Fruit fly (Drosophila melanogaster) whole organism, embryonic: ENCODE results near the gene PMP34.

ENCODE experiments used
- Asciz ChIP-seq: fragments of 200-800 bp; sonication (Bioruptor generic); optimal IDR thresholded peaks from 2 replicates; lab custom pipeline; 2017; ENCODE audit warnings: missing biosample characterization, mild to moderate bottlenecking, missing genetic modification characterization, missing genetic modification reagents
- CG10462 ChIP-seq: fragments of 200-800 bp; sonication (Bioruptor generic); optimal IDR thresholded peaks from 2 replicates; lab custom pipeline; 2016; ENCODE audit warnings: missing biosample characterization, missing genetic modification characterization
- CG11247 ChIP-seq: fragments of 200-800 bp; sonication (Bioruptor generic); IDR thresholded peaks from 2 replicates; pipeline ENCODE4 v1.3.6; 2022; ENCODE audit warnings: missing biosample characterization, missing genetic modification characterization
- CG11723 ChIP-seq: fragments of 200-800 bp; sonication (Bioruptor generic); optimal IDR thresholded peaks from 2 replicates; lab custom pipeline; 2017; ENCODE audit warnings: missing biosample characterization, mild to moderate bottlenecking, missing genetic modification characterization
- CG12659 ChIP-seq: fragments of 200-800 bp; sonication (Bioruptor generic); optimal IDR thresholded peaks from 3 replicates; lab custom pipeline; 2017; ENCODE audit warnings: mild to moderate bottlenecking, missing biosample characterization, missing genetic modification reagents, missing genetic modification characterization
- CG13624 ChIP-seq: fragments of 200-800 bp; sonication (Bioruptor generic); optimal IDR thresholded peaks from 2 replicates; lab custom pipeline; 2016; ENCODE audit warnings: missing biosample characterization, missing genetic modification characterization
- CG14014 ChIP-seq: fragments of 200-800 bp; sonication (Bioruptor generic); IDR thresholded peaks from 2 replicates; pipeline ENCODE4 v1.3.6; 2022; ENCODE audit warnings: missing biosample characterization, missing genetic modification characterization
- CG15269 ChIP-seq: fragments of 200-800 bp; sonication (Bioruptor generic); optimal IDR thresholded peaks from 2 replicates; lab custom pipeline; 2018; ENCODE audit warnings: missing biosample characterization, mild to moderate bottlenecking, missing genetic modification characterization, moderate library complexity
- CG2129 ChIP-seq: fragments of 200-800 bp; sonication (Bioruptor generic); IDR thresholded peaks from 2 replicates; pipeline ENCODE4 v1.3.6; 2022; ENCODE audit warnings: missing biosample characterization, missing genetic modification characterization; ENCODE audit not compliant: partially characterized antibody
- CG2202 ChIP-seq: fragments of 200-800 bp; sonication (Bioruptor generic); optimal IDR thresholded peaks from 2 replicates; lab custom pipeline; 2018; ENCODE audit warnings: missing biosample characterization, mild to moderate bottlenecking, missing genetic modification characterization
- CG2712 ChIP-seq: fragments of 200-800 bp; optimal IDR thresholded peaks from 3 replicates; lab custom pipeline; 2019; ENCODE audit warnings: missing biosample characterization, mild to moderate bottlenecking, missing genetic modification characterization, moderate library complexity
- CG31388 ChIP-seq: fragments of 200-800 bp; sonication (Bioruptor generic); optimal IDR thresholded peaks from 2 replicates; lab custom pipeline; 2016; ENCODE audit warnings: missing biosample characterization, missing genetic modification characterization
- CG33557 ChIP-seq: fragments of 200-800 bp; sonication (Bioruptor generic); optimal IDR thresholded peaks from 2 replicates; lab custom pipeline; 2019; ENCODE audit warnings: missing biosample characterization, mild to moderate bottlenecking, missing genetic modification characterization, moderate library complexity
- CG4282 ChIP-seq: fragments of 200-800 bp; sonication (Bioruptor generic); optimal IDR thresholded peaks from 2 replicates; lab custom pipeline; 2016; ENCODE audit warnings: missing biosample characterization, missing genetic modification characterization
- CG43689 ChIP-seq: fragments of 200-800 bp; sonication (Bioruptor generic); IDR thresholded peaks from 2 replicates; pipeline ENCODE4 v1.3.6; 2022; ENCODE audit warnings: missing biosample characterization, missing genetic modification characterization
- CG4730 ChIP-seq: fragments of 200-800 bp; sonication (Bioruptor generic); IDR thresholded peaks from 2 replicates; pipeline ENCODE4 v1.3.6; 2022; ENCODE audit warnings: missing biosample characterization, missing genetic modification characterization
- CG6683 ChIP-seq: fragments of 200-800 bp; sonication (Bioruptor generic); optimal IDR thresholded peaks from 2 replicates; lab custom pipeline; 2017; ENCODE audit warnings: missing biosample characterization, mild to moderate bottlenecking, missing genetic modification characterization, missing genetic modification reagents
- CG7839 ChIP-seq: fragments of 200-800 bp; sonication (Bioruptor generic); optimal IDR thresholded peaks from 3 replicates; lab custom pipeline; 2018; ENCODE audit warnings: missing biosample characterization, mild to moderate bottlenecking, missing genetic modification characterization, moderate library complexity
- CG8388 ChIP-seq: fragments of 200-800 bp; sonication (Bioruptor generic); optimal IDR thresholded peaks from 2 replicates; lab custom pipeline; 2019; ENCODE audit warnings: missing biosample characterization, mild to moderate bottlenecking, missing genetic modification characterization, moderate library complexity
- CG9797 ChIP-seq: fragments of 200-800 bp; sonication (Bioruptor generic); optimal IDR thresholded peaks from 3 replicates; lab custom pipeline; 2018; ENCODE audit warnings: missing biosample characterization, mild to moderate bottlenecking, missing genetic modification characterization
- CG9817 ChIP-seq: fragments of 200-800 bp; sonication (Bioruptor generic); optimal IDR thresholded peaks from 2 replicates; lab custom pipeline; 2018; ENCODE audit warnings: missing biosample characterization, mild to moderate bottlenecking, missing genetic modification characterization, moderate library complexity
- CG9876 ChIP-seq: fragments of 200-800 bp; sonication (Bioruptor generic); optimal IDR thresholded peaks from 2 replicates; lab custom pipeline; 2016; ENCODE audit warnings: missing biosample characterization, missing genetic modification characterization
- D ChIP-seq, 2 experiments: fragments of 200-800 bp in 1 of 2; fragments of >200 bp in 1 of 2; sonication (Bioruptor generic) in 1 of 2; optimal IDR thresholded peaks; 2 replicates in 1 of 2; 3 replicates in 1 of 2; lab custom pipeline; 2017; ENCODE audit warnings: mild to moderate bottlenecking in 1 of 2, missing biosample characterization in 1 of 2, missing genetic modification characterization in 1 of 2, missing genetic modification reagents in 1 of 2
- Deaf1 ChIP-seq: fragments of 200-800 bp; optimal IDR thresholded peaks from 3 replicates; lab custom pipeline; 2019; ENCODE audit warnings: missing biosample characterization, mild to moderate bottlenecking, missing genetic modification characterization, moderate library complexity
- Doc3 ChIP-seq: fragments of 200-800 bp; sonication (Bioruptor generic); IDR thresholded peaks from 3 replicates; pipeline ENCODE4 v1.3.6; 2022; ENCODE audit warnings: missing biosample characterization, missing genetic modification characterization; ENCODE audit not compliant: partially characterized antibody
- Fer3 ChIP-seq: fragments of 200-800 bp; sonication (Bioruptor generic); optimal IDR thresholded peaks from 2 replicates; lab custom pipeline; 2018; ENCODE audit warnings: missing biosample characterization, mild to moderate bottlenecking, missing genetic modification characterization, moderate library complexity
- HLH4C ChIP-seq: fragments of 200-800 bp; sonication (Bioruptor generic); IDR thresholded peaks from 3 replicates; pipeline ENCODE4 v1.3.6; 2022; ENCODE audit warnings: missing biosample characterization, missing genetic modification characterization; ENCODE audit not compliant: partially characterized antibody
- Hmx ChIP-seq: fragments of 200-800 bp; sonication (Bioruptor generic); optimal IDR thresholded peaks from 2 replicates; lab custom pipeline; 2016; ENCODE audit warnings: missing biosample characterization, missing genetic modification characterization
- Max ChIP-seq: fragments of 200-800 bp; sonication (Bioruptor generic); optimal IDR thresholded peaks from 2 replicates; lab custom pipeline; 2016; ENCODE audit warnings: missing biosample characterization, mild to moderate bottlenecking, missing genetic modification characterization
- NfI ChIP-seq: fragments of 200-800 bp; sonication (Bioruptor generic); optimal IDR thresholded peaks from 3 replicates; lab custom pipeline; 2018; ENCODE audit warnings: missing biosample characterization, mild to moderate bottlenecking, missing genetic modification characterization, moderate library complexity
- Oaz ChIP-seq: fragments of 200-800 bp; sonication (Bioruptor generic); IDR thresholded peaks from 2 replicates; pipeline ENCODE4 v1.3.6; 2022; ENCODE audit warnings: missing biosample characterization, missing genetic modification characterization
- Optix ChIP-seq: fragments of 200-800 bp; sonication (Bioruptor generic); IDR thresholded peaks from 3 replicates; pipeline ENCODE4 v1.3.6; 2022; ENCODE audit warnings: missing biosample characterization, missing genetic modification characterization
- Pdp1 ChIP-seq, 2 experiments: fragments of 200-800 bp; sonication (Bioruptor generic); optimal IDR thresholded peaks; 3 replicates each; lab custom pipeline; 2016; ENCODE audit warnings: missing biosample characterization in 2 of 2, missing genetic modification characterization in 2 of 2, mild to moderate bottlenecking in 1 of 2, moderate library complexity in 1 of 2
- Sry-β ChIP-seq: fragments of 200-800 bp; sonication (Bioruptor generic); optimal IDR thresholded peaks from 2 replicates; lab custom pipeline; 2018; ENCODE audit warnings: missing biosample characterization, mild to moderate bottlenecking, missing genetic modification characterization, moderate library complexity
- ase ChIP-seq: fragments of 200-800 bp; sonication (Bioruptor generic); IDR thresholded peaks from 3 replicates; pipeline ENCODE4 v1.3.6; 2022; ENCODE audit warnings: missing biosample characterization, missing genetic modification characterization
- crol ChIP-seq: fragments of 200-800 bp; sonication (Bioruptor generic); IDR thresholded peaks from 2 replicates; pipeline ENCODE4 v1.3.6; 2022; ENCODE audit warnings: missing biosample characterization, missing genetic modification characterization
- cwo ChIP-seq: fragments of 200-800 bp; sonication (Bioruptor generic); optimal IDR thresholded peaks from 3 replicates; lab custom pipeline; 2017; ENCODE audit warnings: missing biosample characterization, missing genetic modification characterization, mild to moderate bottlenecking, moderate library complexity, missing genetic modification reagents
- da ChIP-seq: fragments of 200-800 bp; sonication (Bioruptor generic); optimal IDR thresholded peaks from 2 replicates; lab custom pipeline; 2016; ENCODE audit warnings: missing biosample characterization, missing genetic modification characterization
- fu2 ChIP-seq: fragments of 200-800 bp; sonication (Bioruptor generic); optimal IDR thresholded peaks from 2 replicates; lab custom pipeline; 2016; ENCODE audit warnings: missing biosample characterization, missing genetic modification characterization
- hb ChIP-seq: fragments of 200-800 bp; sonication (Bioruptor generic); IDR thresholded peaks from 3 replicates; pipeline ENCODE4 v1.3.6; 2022; ENCODE audit warnings: missing biosample characterization, missing genetic modification characterization; ENCODE audit not compliant: partially characterized antibody
- ken ChIP-seq: fragments of 200-800 bp; sonication (Bioruptor generic); IDR thresholded peaks from 3 replicates; pipeline ENCODE4 v1.3.6; 2022; ENCODE audit warnings: missing biosample characterization, missing genetic modification characterization
- nmo ChIP-seq: fragments of 200-800 bp; sonication (Bioruptor generic); optimal IDR thresholded peaks from 2 replicates; lab custom pipeline; 2018; ENCODE audit warnings: missing biosample characterization, mild to moderate bottlenecking, missing genetic modification characterization, moderate library complexity
- salm ChIP-seq: fragments of 200-800 bp; sonication (Bioruptor generic); optimal IDR thresholded peaks from 2 replicates; lab custom pipeline; 2018; ENCODE audit warnings: missing biosample characterization, mild to moderate bottlenecking, missing genetic modification characterization
- sug ChIP-seq: fragments of 200-800 bp; optimal IDR thresholded peaks from 2 replicates; lab custom pipeline; 2019; ENCODE audit warnings: missing biosample characterization, mild to moderate bottlenecking, missing genetic modification characterization, moderate library complexity
- trem ChIP-seq: fragments of 200-800 bp; optimal IDR thresholded peaks from 3 replicates; lab custom pipeline; 2019; ENCODE audit warnings: missing biosample characterization, mild to moderate bottlenecking, missing genetic modification characterization, moderate library complexity
- twi ChIP-seq: fragments of 200-800 bp; optimal IDR thresholded peaks from 2 replicates; lab custom pipeline; 2019; ENCODE audit warnings: missing biosample characterization, mild to moderate bottlenecking, missing genetic modification characterization, moderate library complexity
- vfl ChIP-seq: fragments of 200-800 bp; sonication (Bioruptor generic); optimal IDR thresholded peaks from 2 replicates; lab custom pipeline; 2016; ENCODE audit warnings: missing biosample characterization, missing genetic modification characterization
- vvl ChIP-seq: fragments of 200-800 bp; sonication (Bioruptor generic); IDR thresholded peaks from 2 replicates; pipeline ENCODE4 v1.3.6; 2022; ENCODE audit warnings: missing biosample characterization, missing genetic modification characterization
- zfh2 ChIP-seq: fragments of 200-800 bp; sonication (Bioruptor generic); optimal IDR thresholded peaks from 2 replicates; lab custom pipeline; 2016; ENCODE audit warnings: missing biosample characterization, missing genetic modification characterization

PMP34 gene

dm6 chr3L:4269920-4270319, 48.6 kb upstream of the PMP34 start (continued):
- TF ChIP-seq twi (tag; lab: Kevin White, UChicago) (peak; percentile 50), CG14014 (GFP tag; lab: Robert Waterston, UW) (peak; percentile 38; the same call in 1 of the 2 replicates), Fer3 (tag; lab: Kevin White, UChicago) (peak; percentile 70), zfh2 (GFP tag; lab: Kevin White, UChicago) (no peak), Hmx (GFP tag; lab: Kevin White, UChicago) (no peak), CG10462 (GFP tag; lab: Kevin White, UChicago) (no peak), CG33557 (GFP tag; lab: Kevin White, UChicago) (peak; percentile 69), CG31388 (GFP tag; lab: Kevin White, UChicago) (no peak), CG2202 (peak; percentile 52), CG13624 (GFP tag; lab: Kevin White, UChicago) (no peak), CG2712 (tag; lab: Kevin White, UChicago) (peak; percentile 87), Optix (GFP tag; lab: Robert Waterston, UW) (no peak; the same call in 2 of the 3 replicates), Asciz (GFP tag; lab: Kevin White, UChicago) (peak; percentile 72), sug (no peak), Max (GFP tag; lab: Kevin White, UChicago) (peak; percentile 40), NfI (GFP tag; lab: Kevin White, UChicago) (peak; percentile 65), ken (GFP tag; lab: Robert Waterston, UW) (no peak), vvl (GFP tag; lab: Robert Waterston, UW) (peak; percentile 56; the same call in 1 of the 2 replicates), Oaz (GFP tag; lab: Robert Waterston, UW) (peak; percentile 31; the same call in 1 of the 2 replicates), crol (GFP tag; lab: Robert Waterston, UW) (peak; percentile 75), CG4730 (GFP tag; lab: Robert Waterston, UW) (peak; percentile 30; the same call in 1 of the 2 replicates), CG15269 (tag; lab: Kevin White, UChicago) (peak; percentile 84), CG9876 (no peak), D (optimal IDR thresholded peaks at IDR 0.05; lab: Kevin White, UChicago) (no peak), D (GFP tag; optimal IDR thresholded peaks at IDR 0.05; lab: Kevin White, UChicago) (peak; percentile 71), CG43689 (GFP tag; lab: Robert Waterston, UW) (no peak), fu2 (no peak), salm (tag; lab: Kevin White, UChicago) (peak; percentile 62), CG9797 (GFP tag; lab: Kevin White, UChicago) (no peak), hb (GFP tag; lab: Robert Waterston, UW) (no peak), CG7839 (tag; lab: Kevin White, UChicago) (peak; percentile 84), trem (tag; lab: Kevin White, UChicago) (peak; percentile 59), CG6683 (GFP tag; lab: Kevin White, UChicago) (peak; percentile 47), HLH4C (GFP tag; lab: Robert Waterston, UW) (no peak), da (GFP tag; lab: Kevin White, UChicago) (no peak), cwo (peak; percentile 68), CG11723 (GFP tag; lab: Kevin White, UChicago) (peak; percentile 41), CG2129 (GFP tag; lab: Robert Waterston, UW) (no peak), CG8388 (GFP tag; lab: Kevin White, UChicago) (peak; percentile 69), Doc3 (GFP tag; lab: Robert Waterston, UW) (no peak), Deaf1 (tag; lab: Kevin White, UChicago) (no peak), CG12659 (peak; percentile 65), vfl (GFP tag; lab: Kevin White, UChicago) (no peak), CG9817 (tag; lab: Kevin White, UChicago) (peak; percentile 45), Sry-β (GFP tag; lab: Kevin White, UChicago) (no peak), ase (GFP tag; lab: Robert Waterston, UW) (peak; percentile 37; the same call in 1 of the 3 replicates), CG11247 (GFP tag; lab: Robert Waterston, UW) (no peak), CG4282 (GFP tag; lab: Kevin White, UChicago) (no peak), nmo (GFP tag; lab: Kevin White, UChicago) (peak; percentile 81), Pdp1 (GFP tag; optimal IDR thresholded peaks at IDR 0.05; lab: Kevin White, UChicago) (peak in 1 of 2 experiments; percentile 14)
